Fruit fly (Drosophila melanogaster) whole organism, embryonic: ENCODE measurements around the gene Zw.

ENCODE experiments used
- Adf1 ChIP-seq: fragments of 200-800 bp; sonication (Bioruptor generic); IDR thresholded peaks from 2 replicates; pipeline ENCODE4 v1.3.6; 2022; ENCODE audit warnings: missing biosample characterization, missing genetic modification characterization
- CG12155 ChIP-seq: fragments of 200-800 bp; sonication (Bioruptor generic); optimal IDR thresholded peaks from 3 replicates; lab custom pipeline; 2016; ENCODE audit warnings: missing biosample characterization, missing genetic modification characterization
- CG12769 ChIP-seq: fragments of 200-800 bp; sonication (Bioruptor generic); optimal IDR thresholded peaks from 2 replicates; lab custom pipeline; 2019; ENCODE audit warnings: missing biosample characterization, mild to moderate bottlenecking, missing genetic modification characterization, moderate library complexity
- CG13424 ChIP-seq: fragments of 200-800 bp; sonication (Bioruptor generic); optimal IDR thresholded peaks from 2 replicates; lab custom pipeline; 2019; ENCODE audit warnings: missing biosample characterization, mild to moderate bottlenecking, missing genetic modification characterization, moderate library complexity
- CG13624 ChIP-seq: fragments of 200-800 bp; sonication (Bioruptor generic); optimal IDR thresholded peaks from 2 replicates; lab custom pipeline; 2016; ENCODE audit warnings: missing biosample characterization, missing genetic modification characterization
- CG15479 ChIP-seq: fragments of 200-800 bp; sonication (Bioruptor generic); optimal IDR thresholded peaks from 3 replicates; lab custom pipeline; 2019; ENCODE audit warnings: missing biosample characterization, mild to moderate bottlenecking, missing genetic modification characterization, moderate library complexity
- CG1602 ChIP-seq: fragments of 200-800 bp; sonication (Bioruptor generic); optimal IDR thresholded peaks from 3 replicates; lab custom pipeline; 2016; ENCODE audit warnings: missing biosample characterization, missing genetic modification characterization
- CG17802 ChIP-seq: fragments of 200-800 bp; sonication (Bioruptor generic); optimal IDR thresholded peaks from 2 replicates; lab custom pipeline; 2018; ENCODE audit warnings: missing biosample characterization, mild to moderate bottlenecking, missing genetic modification characterization, moderate library complexity
- CG18764 ChIP-seq: fragments of 200-800 bp; sonication (Bioruptor generic); optimal IDR thresholded peaks from 3 replicates; lab custom pipeline; 2016; ENCODE audit warnings: missing biosample characterization, missing genetic modification characterization
- CG30020 ChIP-seq: fragments of 200-800 bp; optimal IDR thresholded peaks from 2 replicates; lab custom pipeline; 2019; ENCODE audit warnings: missing biosample characterization, mild to moderate bottlenecking, missing genetic modification characterization, moderate library complexity
- CG31365 ChIP-seq: fragments of 200-800 bp; sonication (Bioruptor generic); optimal IDR thresholded peaks from 2 replicates; lab custom pipeline; 2018; ENCODE audit warnings: missing biosample characterization, mild to moderate bottlenecking, missing genetic modification characterization
- CG32532 ChIP-seq: fragments of 200-800 bp; sonication (Bioruptor generic); IDR thresholded peaks from 2 replicates; pipeline ENCODE4 v1.3.6; 2022; ENCODE audit warnings: missing biosample characterization, missing genetic modification characterization
- CG3281 ChIP-seq: fragments of 200-800 bp; sonication (Bioruptor generic); optimal IDR thresholded peaks from 3 replicates; lab custom pipeline; 2017; ENCODE audit warnings: missing biosample characterization, mild to moderate bottlenecking, missing genetic modification characterization
- CG4360 ChIP-seq: fragments of 200-800 bp; sonication (Bioruptor generic); IDR thresholded peaks from 2 replicates; pipeline ENCODE4 v1.3.6; 2022; ENCODE audit warnings: missing biosample characterization, missing genetic modification characterization
- CG4404 ChIP-seq: fragments of 200-800 bp; sonication (Bioruptor generic); IDR thresholded peaks from 2 replicates; pipeline ENCODE4 v1.3.6; 2022; ENCODE audit warnings: missing biosample characterization, missing genetic modification characterization
- CG5180 ChIP-seq: fragments of 200-800 bp; sonication (Bioruptor generic); optimal IDR thresholded peaks from 3 replicates; lab custom pipeline; 2017; ENCODE audit warnings: missing biosample characterization, missing genetic modification characterization, mild to moderate bottlenecking, moderate library complexity, missing genetic modification reagents
- CG9215 ChIP-seq: fragments of 200-800 bp; sonication (Bioruptor generic); IDR thresholded peaks from 2 replicates; pipeline ENCODE4 v1.3.6; 2022; ENCODE audit warnings: missing biosample characterization, missing genetic modification characterization
- CG9727 ChIP-seq: fragments of 200-800 bp; sonication (Bioruptor generic); optimal IDR thresholded peaks from 3 replicates; lab custom pipeline; 2017; ENCODE audit warnings: missing biosample characterization, mild to moderate bottlenecking, missing genetic modification characterization
- Dfd ChIP-seq, 2 experiments: fragments of >200 bp; optimal IDR thresholded peaks; 2 replicates each; lab custom pipeline; 2017; ENCODE audit warnings: missing biosample characterization in 2 of 2, missing genetic modification characterization in 2 of 2
- Doc3 ChIP-seq: fragments of 200-800 bp; sonication (Bioruptor generic); IDR thresholded peaks from 3 replicates; pipeline ENCODE4 v1.3.6; 2022; ENCODE audit warnings: missing biosample characterization, missing genetic modification characterization; ENCODE audit not compliant: partially characterized antibody
- Hr39 ChIP-seq: fragments of >200 bp; optimal IDR thresholded peaks from 2 replicates; lab custom pipeline; 2017
- Myb ChIP-seq: fragments of 200-800 bp; sonication (Bioruptor generic); optimal IDR thresholded peaks from 2 replicates; lab custom pipeline; 2016; ENCODE audit warnings: missing biosample characterization, missing genetic modification characterization
- NfI ChIP-seq: fragments of 200-800 bp; sonication (Bioruptor generic); optimal IDR thresholded peaks from 3 replicates; lab custom pipeline; 2018; ENCODE audit warnings: missing biosample characterization, mild to moderate bottlenecking, missing genetic modification characterization, moderate library complexity
- Sox100B ChIP-seq: fragments of 200-800 bp; sonication (Bioruptor generic); optimal IDR thresholded peaks from 3 replicates; lab custom pipeline; 2018; ENCODE audit warnings: missing biosample characterization, mild to moderate bottlenecking, missing genetic modification characterization
- TFAM ChIP-seq: fragments of 200-800 bp; sonication (Bioruptor generic); optimal IDR thresholded peaks from 2 replicates; lab custom pipeline; 2017; ENCODE audit warnings: missing biosample characterization, missing genetic modification characterization, inconsistent platforms
- Tbp ChIP-seq: fragments of >200 bp; optimal IDR thresholded peaks from 2 replicates; lab custom pipeline; 2018; ENCODE audit warnings: missing biosample characterization, missing genetic modification characterization
- Trl ChIP-seq, 3 experiments: fragments of >200 bp in 2 of 3; fragments of 200-800 bp in 1 of 3; sonication (Bioruptor generic) in 1 of 3; optimal IDR thresholded peaks; 2 replicates in 1 of 3; 3 replicates in 2 of 3; lab custom pipeline; 2016 to 2017; ENCODE audit warnings: missing biosample characterization in 1 of 3, missing genetic modification characterization in 1 of 3
- ara ChIP-seq: fragments of 200-800 bp; sonication (Bioruptor generic); IDR thresholded peaks from 2 replicates; pipeline ENCODE4 v1.3.6; 2022; ENCODE audit warnings: missing biosample characterization, missing genetic modification characterization
- ato ChIP-seq: fragments of 200-800 bp; sonication (Bioruptor generic); IDR thresholded peaks from 2 replicates; pipeline ENCODE4 v1.3.6; 2022; ENCODE audit warnings: missing biosample characterization, missing genetic modification characterization; ENCODE audit not compliant: partially characterized antibody
- az2 ChIP-seq: fragments of 200-800 bp; sonication (Bioruptor generic); optimal IDR thresholded peaks from 3 replicates; lab custom pipeline; 2016; ENCODE audit warnings: missing biosample characterization, missing genetic modification characterization
- caup ChIP-seq: fragments of 200-800 bp; sonication (Bioruptor generic); optimal IDR thresholded peaks from 3 replicates; lab custom pipeline; 2017; ENCODE audit warnings: missing biosample characterization, mild to moderate bottlenecking, missing genetic modification characterization, moderate library complexity; ENCODE audit not compliant: severe bottlenecking
- chinmo ChIP-seq: fragments of 200-800 bp; sonication (Bioruptor generic); IDR thresholded peaks from 4 replicates; pipeline ENCODE4 v1.3.6; 2022; ENCODE audit warnings: missing biosample characterization, missing genetic modification characterization; ENCODE audit not compliant: partially characterized antibody
- ci ChIP-seq: fragments of 200-800 bp; sonication (Bioruptor generic); IDR thresholded peaks from 3 replicates; pipeline ENCODE4 v1.3.6; 2022; ENCODE audit warnings: missing biosample characterization, missing genetic modification characterization
- corto ChIP-seq: fragments of 200-800 bp; sonication (Bioruptor generic); optimal IDR thresholded peaks from 2 replicates; lab custom pipeline; 2016; ENCODE audit warnings: missing biosample characterization, mild to moderate bottlenecking, missing genetic modification characterization, moderate library complexity
- dimm ChIP-seq: fragments of 200-800 bp; sonication (Bioruptor generic); IDR thresholded peaks from 2 replicates; pipeline ENCODE4 v1.3.6; 2022; ENCODE audit warnings: missing biosample characterization, missing genetic modification characterization
- en ChIP-seq: fragments of 200-800 bp; sonication (Bioruptor generic); optimal IDR thresholded peaks from 2 replicates; lab custom pipeline; 2016; ENCODE audit warnings: missing biosample characterization, missing genetic modification characterization
- exex ChIP-seq: fragments of 200-800 bp; sonication (Bioruptor generic); optimal IDR thresholded peaks from 4 replicates; lab custom pipeline; 2018; ENCODE audit warnings: missing biosample characterization, mild to moderate bottlenecking, missing genetic modification characterization, moderate library complexity
- fd64A ChIP-seq: fragments of 200-800 bp; sonication (Bioruptor generic); optimal IDR thresholded peaks from 3 replicates; lab custom pipeline; 2018; ENCODE audit warnings: missing biosample characterization, mild to moderate bottlenecking, missing genetic modification characterization
- ham ChIP-seq: fragments of 200-800 bp; sonication (Bioruptor generic); IDR thresholded peaks from 2 replicates; pipeline ENCODE4 v1.3.6; 2022; ENCODE audit warnings: missing biosample characterization, missing genetic modification characterization
- kah ChIP-seq: fragments of 200-800 bp; sonication (Bioruptor generic); optimal IDR thresholded peaks from 2 replicates; lab custom pipeline; 2018; ENCODE audit warnings: missing biosample characterization, mild to moderate bottlenecking, missing genetic modification characterization
- lbe ChIP-seq: fragments of 200-800 bp; sonication (Bioruptor generic); optimal IDR thresholded peaks from 2 replicates; lab custom pipeline; 2016; ENCODE audit warnings: missing biosample characterization, mild to moderate bottlenecking, missing genetic modification characterization
- pfk ChIP-seq: fragments of 200-800 bp; sonication (Bioruptor generic); optimal IDR thresholded peaks from 2 replicates; lab custom pipeline; 2018; ENCODE audit warnings: missing biosample characterization, mild to moderate bottlenecking, missing genetic modification characterization, moderate library complexity
- sob ChIP-seq: fragments of 200-800 bp; sonication (Bioruptor generic); IDR thresholded peaks from 2 replicates; pipeline ENCODE4 v1.3.6; 2022; ENCODE audit warnings: missing biosample characterization, missing genetic modification characterization
- ssp ChIP-seq: fragments of 200-800 bp; sonication (Bioruptor generic); IDR thresholded peaks from 2 replicates; pipeline ENCODE4 v1.3.6; 2022; ENCODE audit warnings: missing biosample characterization, missing genetic modification characterization
- sug ChIP-seq: fragments of 200-800 bp; optimal IDR thresholded peaks from 2 replicates; lab custom pipeline; 2019; ENCODE audit warnings: missing biosample characterization, mild to moderate bottlenecking, missing genetic modification characterization, moderate library complexity
- twi ChIP-seq: fragments of 200-800 bp; optimal IDR thresholded peaks from 2 replicates; lab custom pipeline; 2019; ENCODE audit warnings: missing biosample characterization, mild to moderate bottlenecking, missing genetic modification characterization, moderate library complexity
- zfh1 ChIP-seq: fragments of 200-800 bp; sonication (Bioruptor generic); IDR thresholded peaks from 3 replicates; pipeline ENCODE4 v1.3.6; 2022; ENCODE audit warnings: missing biosample characterization, missing genetic modification characterization

Gene Zw

DNA sequence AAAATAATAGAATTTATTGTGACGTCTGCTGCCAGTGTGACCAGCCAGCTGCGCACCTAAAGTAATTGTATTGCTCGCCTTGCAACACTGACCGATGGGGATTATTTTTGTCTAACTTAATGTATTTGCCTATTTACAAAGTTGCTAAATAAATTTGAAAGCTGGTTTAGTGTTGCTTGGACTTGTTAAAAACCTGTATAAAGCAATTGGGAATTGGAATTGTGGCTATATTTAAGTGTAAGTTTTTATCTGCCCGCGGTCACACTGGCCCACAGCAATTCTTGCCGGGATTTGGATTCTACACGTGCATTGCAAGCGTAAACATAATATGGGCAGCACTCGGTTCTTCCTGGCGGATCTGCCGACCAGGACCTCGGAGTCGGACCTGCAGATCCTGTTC, 37.0 kb downstream of the Zw start, which contains the start of the genes CG14230 and CG14232 (continued):
- TF ChIP-seq CG18764 (peak; percentile 21), CG1602 (GFP tag; lab: Kevin White, UChicago) (no peak)

DNA sequence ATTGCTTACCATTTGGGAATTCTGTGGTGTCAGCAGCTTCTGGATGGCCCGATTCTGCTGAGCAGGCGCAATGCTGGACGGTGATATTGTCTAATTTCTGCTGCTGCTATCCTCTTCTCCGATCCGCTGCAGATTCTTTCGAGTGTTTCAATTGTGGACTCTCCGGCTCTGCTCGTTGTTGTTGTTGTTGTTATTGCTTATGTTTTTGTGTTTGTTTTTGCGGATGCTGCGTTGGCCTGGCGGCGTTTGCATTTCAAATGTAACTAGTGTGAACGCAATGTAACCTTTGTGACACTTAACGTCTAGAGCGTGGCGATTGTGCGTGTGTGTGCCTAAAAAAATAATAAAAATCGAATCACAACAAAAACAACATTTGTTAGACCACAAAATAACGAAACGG, 44.9 kb downstream of the Zw start:
- TF ChIP-seq ssp (GFP tag; lab: Robert Waterston, UW), result 0 out of 2 replicates have a peak, but pooled peaks have one; percentile 25
- TF ChIP-seq CG4404 (GFP tag; lab: Robert Waterston, UW), result no peak
- TF ChIP-seq en, result no peak
- TF ChIP-seq CG30020 (tag; lab: Kevin White, UChicago), result peak; percentile 28
- no peak for TF ChIP-seq Sox100B (GFP tag; lab: Kevin White, UChicago)
- no peak for TF ChIP-seq CG9727 (GFP tag; lab: Kevin White, UChicago)
- TF ChIP-seq TFAM, result no peak
- no peak for TF ChIP-seq CG15479
- TF ChIP-seq ato, result no peak
- TF ChIP-seq CG17802 (tag; lab: Kevin White, UChicago), result peak; percentile 52
- peak; percentile 83 for TF ChIP-seq CG4360

DNA sequence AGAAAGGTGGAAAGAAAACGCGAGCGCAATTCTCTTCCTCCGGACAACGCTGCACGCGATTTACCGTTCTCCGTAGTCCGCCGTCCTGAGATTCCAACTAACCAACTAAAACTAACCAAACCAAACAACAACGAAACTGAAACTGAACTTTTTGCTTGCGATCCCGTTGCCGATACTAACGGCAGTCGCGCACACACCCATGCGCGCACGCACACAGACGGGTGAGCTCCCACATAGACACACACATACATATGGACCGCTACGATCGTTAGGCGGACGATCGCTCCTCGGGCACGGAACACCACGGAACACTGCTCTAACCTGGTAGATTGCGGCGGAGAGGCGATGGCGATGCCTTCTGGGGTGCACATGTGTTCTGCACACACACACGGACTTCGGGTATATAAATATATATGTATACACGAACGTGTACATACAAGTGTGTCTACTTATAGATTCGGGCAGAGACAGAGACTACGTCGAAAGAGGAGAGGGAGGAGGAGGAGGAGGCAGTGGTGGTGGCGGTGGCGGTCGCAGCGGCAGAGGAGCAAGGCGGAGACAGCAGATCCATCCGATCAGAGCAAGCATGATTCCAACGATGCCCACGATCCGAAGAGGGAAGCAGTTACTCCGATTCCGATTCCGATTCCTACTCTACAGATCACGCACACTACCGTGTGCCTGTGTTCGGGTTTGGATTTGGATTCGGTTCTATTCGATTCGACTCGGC, 46.0 kb downstream of the Zw start, which contains the start of gene meso18E:
Gene meso18E, minus strand, starts transcription at position 148 of the 730 bp plus-strand sequence.
- TF ChIP-seq Tbp (GFP tag; lab: Kevin White, UChicago) (no peak), sob (GFP tag; lab: Robert Waterston, UW) (no peak), ham (no peak), chinmo (0 out of 4 replicates have a peak, but pooled peaks have one; percentile 7), NfI (GFP tag; lab: Kevin White, UChicago) (no peak), fd64A (GFP tag; lab: Kevin White, UChicago) (no peak), Dfd (GFP tag; optimal IDR thresholded peaks at IDR 0.05; lab: Kevin White, UChicago) (peak in 1 of 2 experiments; percentile 1), Hr39 (lab: Kevin White, UChicago) (peak; percentile 97), CG12769 (tag; lab: Kevin White, UChicago) (peak; percentile 86), twi (tag; lab: Kevin White, UChicago) (peak; percentile 91), ara (GFP tag; lab: Robert Waterston, UW) (no peak), caup (GFP tag; lab: Kevin White, UChicago) (no peak), CG13424 (tag; lab: Kevin White, UChicago) (no peak), CG9215 (GFP tag; lab: Robert Waterston, UW) (no peak), ci (no peak), CG12155 (no peak), CG5180 (peak; percentile 18), CG31365 (tag; lab: Kevin White, UChicago) (no peak), kah (no peak), CG4360 (no peak), Trl (optimal IDR thresholded peaks at IDR 0.05; lab: Kevin White, UChicago) (peak in 1 of 2 experiments; percentile 48), Trl (GFP tag; optimal IDR thresholded peaks at IDR 0.05; lab: Kevin White, UChicago) (no peak), corto (GFP tag; lab: Kevin White, UChicago) (no peak), CG13624 (GFP tag; lab: Kevin White, UChicago) (no peak), CG3281 (no peak), Adf1 (GFP tag; lab: Robert Waterston, UW) (peak; percentile 65), az2 (no peak), Myb (no peak), zfh1 (GFP tag; lab: Robert Waterston, UW) (no peak), pfk (GFP tag; lab: Kevin White, UChicago) (peak; percentile 53), exex (tag; lab: Kevin White, UChicago) (no peak), Doc3 (GFP tag; lab: Robert Waterston, UW) (no peak), dimm (no peak), sug (tag; lab: Kevin White, UChicago) (no peak), CG32532 (GFP tag; lab: Robert Waterston, UW) (no peak), lbe (no peak)
